Fruit fly (Drosophila melanogaster) whole organism, embryonic: Measurements from ENCODE around the gene Mlc2.

ENCODE experiments used
- CG1529 ChIP-seq: fragments of 200-800 bp; sonication (Bioruptor generic); optimal IDR thresholded peaks from 3 replicates; lab custom pipeline; 2018; ENCODE audit warnings: missing biosample characterization, missing genetic modification characterization
- CG2678 ChIP-seq: fragments of 200-800 bp; sonication (Bioruptor generic); optimal IDR thresholded peaks from 3 replicates; lab custom pipeline; 2019; ENCODE audit warnings: missing biosample characterization, mild to moderate bottlenecking, missing genetic modification characterization, moderate library complexity
- CG6683 ChIP-seq: fragments of 200-800 bp; sonication (Bioruptor generic); optimal IDR thresholded peaks from 2 replicates; lab custom pipeline; 2017; ENCODE audit warnings: missing biosample characterization, mild to moderate bottlenecking, missing genetic modification characterization, missing genetic modification reagents
- CG7786 ChIP-seq: fragments of 200-800 bp; sonication (Bioruptor generic); optimal IDR thresholded peaks from 2 replicates; lab custom pipeline; 2016; ENCODE audit warnings: missing biosample characterization, missing genetic modification characterization
- Poxn ChIP-seq: fragments of 200-800 bp; sonication (Bioruptor generic); IDR thresholded peaks from 2 replicates; pipeline ENCODE4 v1.3.6; 2022; ENCODE audit warnings: missing biosample characterization, missing genetic modification characterization
- emc ChIP-seq: fragments of 200-800 bp; sonication (Bioruptor generic); optimal IDR thresholded peaks from 2 replicates; lab custom pipeline; 2016; ENCODE audit warnings: missing biosample characterization, missing genetic modification characterization
- pan ChIP-seq, 4 experiments: fragments of >200 bp in 3 of 4; fragments of 200-800 bp in 1 of 4; sonication (Bioruptor generic) in 1 of 4; optimal IDR thresholded peaks in 3 of 4; IDR thresholded peaks in 1 of 4; 2 replicates each; pipeline versions ENCODE4 v1.3.6 to Lab custom; 2017 to 2022; ENCODE audit warnings: missing biosample characterization in 2 of 4, missing genetic modification characterization in 2 of 4, mixed read lengths in 1 of 4
- ranshi ChIP-seq: fragments of 200-800 bp; sonication (Bioruptor generic); IDR thresholded peaks from 2 replicates; pipeline ENCODE4 v1.3.6; 2022; ENCODE audit warnings: missing biosample characterization, missing genetic modification characterization

DNA sequence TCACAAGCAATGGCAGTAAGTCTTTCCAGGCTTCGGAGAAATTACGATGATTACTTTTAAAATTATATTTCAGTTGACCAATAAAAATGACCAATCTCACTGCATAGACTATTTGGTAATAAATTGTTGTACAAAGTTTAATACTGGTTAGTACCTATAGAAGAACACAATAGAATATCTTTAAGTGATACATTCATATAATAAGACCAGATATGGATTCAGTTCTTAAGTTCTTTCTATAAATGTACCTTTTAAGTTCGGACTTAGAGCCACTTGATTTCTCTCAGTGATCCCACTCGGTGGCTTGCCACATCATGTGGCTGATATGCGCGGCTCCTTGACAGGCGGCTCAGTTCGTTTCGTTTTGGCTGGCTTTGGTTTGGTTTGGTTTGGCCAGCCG, 11.1 kb downstream of the Mlc2 start:
- no peak for TF ChIP-seq pan (optimal IDR thresholded peaks at IDR 0.05; lab: Kevin White, UChicago)
- no peak for TF ChIP-seq pan (GFP tag; optimal IDR thresholded peaks at IDR 0.05 in 1 of 2, IDR thresholded peaks at IDR 0.05 in 1 of 2)
- TF ChIP-seq ranshi (GFP tag; lab: Robert Waterston, UW) = no peak
- TF ChIP-seq CG7786 (GFP tag; lab: Kevin White, UChicago) = no peak
- TF ChIP-seq CG2678 = no peak
- TF ChIP-seq CG1529 = no peak
- no peak for TF ChIP-seq emc (GFP tag; lab: Kevin White, UChicago)
- no peak for TF ChIP-seq CG6683 (GFP tag; lab: Kevin White, UChicago)
- no peak for TF ChIP-seq Poxn (GFP tag; lab: Robert Waterston, UW)
